Worm (Caenorhabditis elegans) whole organism, L2 larva: Measurements from ENCODE around the gene hpo-36.

Experiments used
- aly-2 ChIP-seq: fragments of 150-350 bp; optimal IDR thresholded peaks from 2 replicates; lab custom pipeline; 2014; ENCODE audit warnings: missing biosample characterization, missing genetic modification characterization
- fos-1 ChIP-seq: fragments of 150-350 bp; optimal IDR thresholded peaks from 2 replicates; lab custom pipeline; 2014; ENCODE audit warnings: missing biosample characterization, missing genetic modification characterization
- lin-11 ChIP-seq: fragments of 150-350 bp; sonication (generic microtip); optimal IDR thresholded peaks from 2 replicates; lab custom pipeline; 2014; ENCODE audit warnings: missing biosample characterization, missing genetic modification characterization, inconsistent platforms, mixed read lengths
- lsy-2 ChIP-seq, 2 experiments: fragments of 150-350 bp in 1 of 2; sonication (generic microtip) in 1 of 2; optimal IDR thresholded peaks; 2 replicates each; lab custom pipeline; 2014 to 2017; ENCODE audit warnings: missing biosample characterization in 2 of 2, missing genetic modification characterization in 2 of 2
- mab-5 ChIP-seq: fragments of 150-350 bp; optimal IDR thresholded peaks from 2 replicates; lab custom pipeline; 2014; ENCODE audit warnings: missing biosample characterization, missing genetic modification characterization
- nhr-10 ChIP-seq: sonication (generic microtip); optimal IDR thresholded peaks from 2 replicates; lab custom pipeline; 2017; ENCODE audit warnings: missing biosample characterization, missing genetic modification characterization
- nhr-11 ChIP-seq: fragments of 150-350 bp; optimal IDR thresholded peaks from 2 replicates; lab custom pipeline; 2014; ENCODE audit warnings: missing biosample characterization, missing genetic modification characterization
- nhr-25 ChIP-seq: fragments of 150-350 bp; sonication (generic microtip); optimal IDR thresholded peaks from 3 replicates; lab custom pipeline; 2014; ENCODE audit warnings: missing biosample characterization, missing genetic modification characterization
- nhr-77 ChIP-seq: fragments of 150-350 bp; optimal IDR thresholded peaks from 2 replicates; lab custom pipeline; 2014; ENCODE audit warnings: missing biosample characterization, missing genetic modification characterization
- sma-3 ChIP-seq: sonication (generic microtip); optimal IDR thresholded peaks from 2 replicates; lab custom pipeline; 2016; ENCODE audit warnings: missing genetic modification reagents, missing genetic modification characterization, missing compliant biosample characterization
- snpc-4 ChIP-seq: fragments of 150-350 bp; optimal IDR thresholded peaks from 2 replicates; lab custom pipeline; 2014; ENCODE audit warnings: missing biosample characterization, missing genetic modification characterization
- unc-62 ChIP-seq: fragments of 150-350 bp; optimal IDR thresholded peaks from 2 replicates; lab custom pipeline; 2014; ENCODE audit warnings: missing biosample characterization, missing genetic modification reagents, missing genetic modification characterization
- zag-1 ChIP-seq: fragments of 150-350 bp; optimal IDR thresholded peaks from 2 replicates; lab custom pipeline; 2014; ENCODE audit warnings: missing biosample characterization, missing genetic modification characterization
- ztf-11 ChIP-seq: sonication (generic microtip); optimal IDR thresholded peaks from 2 replicates; lab custom pipeline; 2017; ENCODE audit warnings: missing biosample characterization, missing genetic modification characterization

DNA sequence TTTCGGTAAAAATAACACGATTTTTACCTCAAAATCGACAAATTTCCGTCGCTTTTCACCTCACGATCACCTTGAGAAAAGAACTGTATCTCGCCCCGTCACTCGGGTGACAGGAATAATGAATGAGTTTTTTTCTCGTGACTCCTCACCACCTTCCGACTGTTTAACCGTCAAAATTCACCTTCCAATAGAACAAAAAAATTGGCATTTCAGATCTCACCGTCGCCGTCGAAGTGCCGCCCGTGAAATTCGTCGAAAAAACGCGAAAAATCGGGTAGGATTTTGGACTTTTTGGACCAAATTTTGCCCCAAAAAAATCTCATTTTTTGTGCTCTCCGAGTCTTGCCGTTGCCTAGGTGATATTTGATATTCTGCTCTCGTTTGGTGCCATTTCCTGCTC lies 52.3 kb downstream of the hpo-36 start, which contains the start of gene unc-132:
- TF ChIP-seq mab-5 (no peak), lin-11 (tag; lab: Kevin White, UChicago) (no peak), nhr-25 (tag; lab: Kevin White, UChicago) (no peak), lsy-2 (tag; optimal IDR thresholded peaks at IDR 0.05; lab: Kevin White, UChicago) (no peak), fos-1 (tag; lab: Kevin White, UChicago) (no peak), nhr-11 (no peak), snpc-4 (tag; lab: Kevin White, UChicago) (no peak), aly-2 (no peak), unc-62 (GFP tag; lab: Kevin White, UChicago) (no peak), nhr-77 (tag; lab: Kevin White, UChicago) (no peak), zag-1 (tag; lab: Kevin White, UChicago) (no peak), ztf-11 (tag; lab: Kevin White, UChicago) (no peak), sma-3 (GFP tag; lab: Kevin White, UChicago) (no peak), nhr-10 (tag; lab: Kevin White, UChicago) (no peak)
